Worm (Caenorhabditis elegans) whole organism, L4 larva: ENCODE measurements around the gene Y43F8B.15.
A peak's percentile ranks its signal among the peaks of the same experiment; 100 is the strongest.

Source experiments
- F10B5.3 ChIP-seq: sonication (generic microtip); optimal IDR thresholded peaks from 2 replicates; lab custom pipeline; 2016; ENCODE audit warnings: mild to moderate bottlenecking, missing genetic modification characterization, missing compliant biosample characterization
- F44E2.7 ChIP-seq: fragments of 200-800 bp; sonication (Bioruptor generic); IDR thresholded peaks from 2 replicates; pipeline ENCODE4 v2.1.2; 2022; ENCODE audit warnings: missing genetic modification characterization, missing compliant biosample characterization
- F49E8.2 ChIP-seq: sonication (generic microtip); optimal IDR thresholded peaks from 2 replicates; lab custom pipeline; 2016; ENCODE audit warnings: missing compliant biosample characterization, mild to moderate bottlenecking, missing genetic modification characterization, borderline replicate concordance
- T26A8.4 ChIP-seq: fragments of 200-800 bp; sonication (Bioruptor generic); IDR thresholded peaks from 2 replicates; pipeline ENCODE4 v1.3.6; 2022; ENCODE audit warnings: missing genetic modification characterization, missing compliant biosample characterization
- Y5F2A.4 ChIP-seq: fragments of 200-800 bp; sonication (Bioruptor generic); optimal IDR thresholded peaks from 2 replicates; lab custom pipeline; 2018; ENCODE audit warnings: mild to moderate bottlenecking, missing genetic modification characterization, missing compliant biosample characterization
- ZK546.5 ChIP-seq, 2 experiments: sonication (generic microtip); optimal IDR thresholded peaks; 2 replicates each; lab custom pipeline; 2017; ENCODE audit warnings: missing biosample characterization in 2 of 2, missing genetic modification characterization in 2 of 2
- aha-1 ChIP-seq: fragments of 150-350 bp; peaks from one replicate; lab custom pipeline; 2014; ENCODE audit warnings: missing biosample characterization, missing genetic modification characterization
- ama-1 ChIP-seq: fragments of 150-350 bp; optimal IDR thresholded peaks from 2 replicates; lab custom pipeline; 2014; ENCODE audit warnings: inconsistent platforms, mixed read lengths
- arid-1 ChIP-seq: fragments of 200-800 bp; sonication (Bioruptor generic); conservative IDR thresholded peaks from 2 replicates; pipeline ENCODE4 v1.3.6; 2022; ENCODE audit warnings: missing genetic modification reagents, missing genetic modification characterization, missing compliant biosample characterization
- attf-4 ChIP-seq: sonication (generic microtip); optimal IDR thresholded peaks from 3 replicates; lab custom pipeline; 2017; ENCODE audit warnings: missing biosample characterization, missing genetic modification characterization
- ceh-20 ChIP-seq: fragments of 200-800 bp; sonication (Bioruptor generic); IDR thresholded peaks from 2 replicates; pipeline ENCODE4 v1.3.6; 2022; ENCODE audit warnings: missing genetic modification reagents, missing genetic modification characterization, missing compliant biosample characterization
- ceh-28 ChIP-seq: fragments of 150-350 bp; optimal IDR thresholded peaks from 2 replicates; lab custom pipeline; 2014; ENCODE audit warnings: missing biosample characterization, missing genetic modification reagents, missing genetic modification characterization
- ceh-44 ChIP-seq: fragments of 200-800 bp; sonication (Bioruptor generic); IDR thresholded peaks from 2 replicates; pipeline ENCODE4 v1.3.6; 2022; ENCODE audit warnings: missing genetic modification reagents, missing genetic modification characterization, missing compliant biosample characterization
- ceh-82 ChIP-seq: sonication (generic microtip); optimal IDR thresholded peaks from 2 replicates; lab custom pipeline; 2017; ENCODE audit warnings: missing biosample characterization, missing genetic modification characterization
- ctbp-1 ChIP-seq: fragments of 200-800 bp; sonication (Bioruptor generic); IDR thresholded peaks from 2 replicates; pipeline ENCODE4 v1.3.6; 2022; ENCODE audit warnings: missing genetic modification reagents, missing genetic modification characterization, missing compliant biosample characterization
- daf-19 ChIP-seq: fragments of 200-800 bp; sonication (Bioruptor generic); conservative IDR thresholded peaks from 2 replicates; pipeline ENCODE4 v1.3.6; 2022; ENCODE audit warnings: missing genetic modification characterization, missing compliant biosample characterization
- dmd-6 ChIP-seq: fragments of 200-800 bp; sonication (Bioruptor generic); IDR thresholded peaks from 2 replicates; pipeline ENCODE4 v1.3.6; 2022; ENCODE audit warnings: missing genetic modification reagents, missing genetic modification characterization, missing compliant biosample characterization
- dpl-1 ChIP-seq: fragments of 150-350 bp; optimal IDR thresholded peaks from 2 replicates; lab custom pipeline; 2014; ENCODE audit warnings: missing biosample characterization, missing genetic modification reagents, missing genetic modification characterization
- duxl-1 ChIP-seq: sonication (generic microtip); optimal IDR thresholded peaks from 2 replicates; lab custom pipeline; 2016; ENCODE audit warnings: mild to moderate bottlenecking, missing genetic modification characterization, moderate library complexity, missing compliant biosample characterization; ENCODE audit not compliant: poor library complexity
- egl-43 ChIP-seq: fragments of 200-800 bp; sonication (Bioruptor generic); IDR thresholded peaks from 2 replicates; pipeline ENCODE4 v1.3.6; 2022; ENCODE audit warnings: missing genetic modification reagents, missing genetic modification characterization, missing compliant biosample characterization
- fkh-10 ChIP-seq: fragments of 150-350 bp; optimal IDR thresholded peaks from 2 replicates; lab custom pipeline; 2014; ENCODE audit warnings: missing biosample characterization, missing genetic modification reagents, missing genetic modification characterization
- hif-1 ChIP-seq, 2 experiments: sonication (generic microtip); optimal IDR thresholded peaks; 2 replicates each; lab custom pipeline; 2016 to 2017; ENCODE audit warnings: missing compliant biosample characterization in 2 of 2, missing genetic modification characterization in 2 of 2, missing genetic modification reagents in 2 of 2, missing genotype in 2 of 2, mild to moderate bottlenecking in 1 of 2
- hlh-11 ChIP-seq: fragments of 200-800 bp; sonication (Bioruptor generic); optimal IDR thresholded peaks from 2 replicates; lab custom pipeline; 2018; ENCODE audit warnings: mild to moderate bottlenecking, missing genetic modification characterization, missing compliant biosample characterization
- lim-7 ChIP-seq: fragments of 200-800 bp; sonication (Bioruptor generic); IDR thresholded peaks from 2 replicates; pipeline ENCODE4 v1.3.6; 2022; ENCODE audit warnings: missing genetic modification characterization, missing compliant biosample characterization
- lin-1 ChIP-seq: fragments of 200-800 bp; sonication (Bioruptor generic); IDR thresholded peaks from 2 replicates; pipeline ENCODE4 v1.3.6; 2022; ENCODE audit warnings: missing genetic modification reagents, missing genetic modification characterization, missing compliant biosample characterization
- lin-13 ChIP-seq: fragments of 150-350 bp; optimal IDR thresholded peaks from 2 replicates; lab custom pipeline; 2014; ENCODE audit warnings: missing biosample characterization, missing genetic modification reagents, missing genetic modification characterization
- lin-29 ChIP-seq: fragments of 200-800 bp; sonication (Bioruptor generic); IDR thresholded peaks from 2 replicates; pipeline ENCODE4 v1.3.6; 2022; ENCODE audit warnings: missing genetic modification reagents, missing genetic modification characterization, missing compliant biosample characterization
- lin-38 ChIP-seq: fragments of 200-800 bp; sonication (Bioruptor generic); IDR thresholded peaks from 2 replicates; pipeline ENCODE4 v1.3.6; 2022; ENCODE audit warnings: missing genetic modification reagents, missing genetic modification characterization, missing compliant biosample characterization
- madf-9 ChIP-seq: fragments of 200-800 bp; sonication (Bioruptor generic); conservative IDR thresholded peaks from 2 replicates; pipeline ENCODE4 v1.3.6; 2022; ENCODE audit warnings: missing genetic modification reagents, missing genetic modification characterization, missing compliant biosample characterization
- mdl-1 ChIP-seq, 2 experiments: fragments of 150-350 bp in 1 of 2; sonication (generic microtip) in 1 of 2; optimal IDR thresholded peaks; 2 replicates each; lab custom pipeline; 2014 to 2017; ENCODE audit warnings: missing biosample characterization in 2 of 2, missing genetic modification characterization in 2 of 2
- mes-2 ChIP-seq: sonication (generic microtip); optimal IDR thresholded peaks from 2 replicates; lab custom pipeline; 2016; ENCODE audit warnings: missing genotype, mild to moderate bottlenecking, missing genetic modification characterization, missing compliant biosample characterization; ENCODE audit not compliant: poor library complexity, severe bottlenecking
- nhr-237 ChIP-seq: sonication (generic microtip); optimal IDR thresholded peaks from 2 replicates; lab custom pipeline; 2017; ENCODE audit warnings: missing biosample characterization, missing genetic modification characterization
- nhr-25 ChIP-seq: sonication (generic microtip); optimal IDR thresholded peaks from 2 replicates; lab custom pipeline; 2017; ENCODE audit warnings: missing genetic modification characterization, mild to moderate bottlenecking, missing compliant biosample characterization, antibody characterized with exemption, moderate library complexity, borderline replicate concordance; ENCODE audit not compliant: insufficient read depth
- nhr-28 ChIP-seq: fragments of 150-350 bp; optimal IDR thresholded peaks from 2 replicates; lab custom pipeline; 2014; ENCODE audit warnings: missing biosample characterization, missing genetic modification characterization
- nhr-48 ChIP-seq: sonication (generic microtip); optimal IDR thresholded peaks from 2 replicates; lab custom pipeline; 2016; ENCODE audit warnings: mild to moderate bottlenecking, missing genetic modification characterization, missing compliant biosample characterization
- nhr-6 ChIP-seq: fragments of 150-350 bp; optimal IDR thresholded peaks from 2 replicates; lab custom pipeline; 2014; ENCODE audit warnings: missing biosample characterization, missing genetic modification characterization
- php-3 ChIP-seq: fragments of 200-800 bp; sonication (Bioruptor generic); IDR thresholded peaks from 2 replicates; pipeline ENCODE4 v1.3.6; 2022; ENCODE audit warnings: missing genetic modification reagents, missing genetic modification characterization, missing compliant biosample characterization
- spr-1 ChIP-seq: sonication (generic microtip); optimal IDR thresholded peaks from 2 replicates; lab custom pipeline; 2016; ENCODE audit warnings: mild to moderate bottlenecking, missing genetic modification characterization, missing compliant biosample characterization
- spr-3 ChIP-seq: fragments of 200-800 bp; sonication (Bioruptor generic); optimal IDR thresholded peaks from 2 replicates; lab custom pipeline; 2018; ENCODE audit warnings: mild to moderate bottlenecking, missing genetic modification characterization, missing compliant biosample characterization
- vab-7 ChIP-seq: fragments of 200-800 bp; sonication (Bioruptor generic); IDR thresholded peaks from 2 replicates; pipeline ENCODE4 v1.3.6; 2022; ENCODE audit warnings: missing genetic modification reagents, missing genetic modification characterization, missing compliant biosample characterization
- zag-1 ChIP-seq: fragments of 150-350 bp; optimal IDR thresholded peaks from 2 replicates; lab custom pipeline; 2014; ENCODE audit warnings: missing biosample characterization, missing genetic modification characterization
- zfp-3 ChIP-seq: fragments of 200-800 bp; sonication (Bioruptor generic); conservative IDR thresholded peaks from 2 replicates; pipeline ENCODE4 v1.3.6; 2022; ENCODE audit warnings: missing genetic modification reagents, missing genetic modification characterization, missing compliant biosample characterization
- zip-2 ChIP-seq: fragments of 150-350 bp; optimal IDR thresholded peaks from 2 replicates; lab custom pipeline; 2014; ENCODE audit warnings: missing biosample characterization, missing genetic modification characterization

Gene Y43F8B.15

DNA sequence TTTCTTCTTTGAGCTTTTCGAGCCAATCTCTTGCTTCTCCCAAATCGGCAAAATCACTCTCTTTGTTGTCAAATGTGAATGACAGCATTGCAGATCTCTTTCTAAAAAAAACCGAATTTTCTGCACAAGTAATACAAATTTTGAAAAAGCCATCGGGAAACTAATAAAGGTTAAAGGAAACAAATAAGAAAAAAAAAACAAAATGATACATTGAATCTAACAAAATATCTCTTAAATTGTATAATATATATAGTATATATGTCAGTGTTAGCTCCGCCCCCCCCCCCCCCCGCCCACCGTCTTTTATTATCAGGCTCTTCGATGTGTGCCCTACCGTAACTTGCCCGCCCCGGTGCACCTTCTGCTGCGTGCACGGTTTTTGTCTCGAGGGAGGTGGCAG, 28.9 kb downstream of the Y43F8B.15 start, which contains the start of gene C25F9.11:
Gene C25F9.11, minus strand, starts transcription at position 101 of the 400 bp plus-strand sequence.
- TF ChIP-seq T26A8.4 (GFP tag; lab: Robert Waterston, UW) (no peak), arid-1 (GFP tag; lab: Robert Waterston, UW) (no peak), Y5F2A.4 (GFP tag; lab: Kevin White, UChicago) (no peak), hlh-11 (no peak), hif-1 (tag; optimal IDR thresholded peaks at IDR 0.05; lab: Kevin White, UChicago) (no peak), attf-4 (no peak), nhr-6 (tag; lab: Kevin White, UChicago) (no peak), F44E2.7 (GFP tag; lab: Robert Waterston, UW) (no peak), fkh-10 (GFP tag; lab: Kevin White, UChicago) (no peak), madf-9 (GFP tag; lab: Robert Waterston, UW) (no peak), vab-7 (GFP tag; lab: Robert Waterston, UW) (no peak), ctbp-1 (GFP tag; lab: Robert Waterston, UW) (no peak), ama-1 (lab: Kevin White, UChicago) (no peak), dpl-1 (no peak), ceh-28 (tag; lab: Kevin White, UChicago) (no peak), daf-19 (GFP tag; lab: Robert Waterston, UW) (no peak), ceh-20 (GFP tag; lab: Robert Waterston, UW) (no peak), nhr-48 (tag; lab: Kevin White, UChicago) (no peak), lin-38 (GFP tag; lab: Robert Waterston, UW) (no peak)

DNA sequence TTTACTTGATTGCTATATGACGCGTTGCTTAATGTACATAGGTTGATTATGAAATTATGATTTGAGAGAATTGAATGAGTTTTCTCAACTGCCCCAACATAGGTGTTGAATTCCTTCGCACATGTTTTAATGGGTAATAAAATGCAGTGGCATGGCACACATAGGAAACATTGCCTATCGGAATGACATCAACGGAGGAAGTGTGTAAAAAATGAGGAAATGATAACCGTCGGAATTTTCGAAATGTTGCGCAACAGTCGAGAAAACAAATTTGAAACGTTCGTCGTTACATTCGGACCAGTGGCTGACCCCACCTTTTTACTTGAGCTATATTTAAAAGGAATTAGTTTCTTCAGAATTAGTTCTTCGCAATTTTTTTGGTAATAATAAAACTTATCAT, 29.9 kb downstream of the Y43F8B.15 start:
- TF ChIP-seq dmd-6 (GFP tag; lab: Robert Waterston, UW): no peak; the same call in 1 of the 2 replicates
- TF ChIP-seq ceh-82: no peak
- TF ChIP-seq spr-1 (tag; lab: Kevin White, UChicago): no peak
- TF ChIP-seq ZK546.5 (tag; optimal IDR thresholded peaks at IDR 0.05; lab: Kevin White, UChicago): no peak
- no peak for TF ChIP-seq nhr-237 (tag; lab: Kevin White, UChicago)
- peak; percentile 76 for TF ChIP-seq aha-1
- peak; percentile 27 for TF ChIP-seq nhr-28
- TF ChIP-seq php-3 (GFP tag; lab: Robert Waterston, UW): peak; percentile 86
- TF ChIP-seq duxl-1 (tag; lab: Kevin White, UChicago): no peak
- TF ChIP-seq zip-2 (tag; lab: Kevin White, UChicago): peak; percentile 46
- no peak for TF ChIP-seq hlh-11
- no peak for TF ChIP-seq spr-3 (GFP tag; lab: Kevin White, UChicago)
- TF ChIP-seq ceh-44 (GFP tag; lab: Robert Waterston, UW): no peak
- no peak for TF ChIP-seq ceh-28 (tag; lab: Kevin White, UChicago)

DNA sequence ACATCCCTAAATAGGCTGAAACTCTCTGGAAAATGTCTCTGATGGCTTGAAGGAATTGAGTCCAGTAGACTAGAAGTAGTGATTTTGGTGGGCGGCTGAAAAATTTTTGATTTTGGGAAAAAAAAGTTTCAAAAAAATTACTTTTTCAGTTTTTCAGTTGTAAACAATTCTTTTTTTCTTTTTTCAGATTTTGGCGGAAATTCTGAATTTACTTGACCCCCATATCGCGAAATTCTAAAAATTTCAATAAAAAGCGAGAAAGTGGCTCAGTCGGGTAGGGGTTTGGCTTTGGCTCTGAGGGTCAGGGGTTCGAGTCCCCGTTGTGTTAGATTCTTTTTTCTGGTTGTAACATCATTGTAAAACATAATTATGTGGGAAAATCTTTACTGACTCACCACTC, 30.9 kb downstream of the Y43F8B.15 start, which contains the start of gene srw-85:
Gene srw-85, minus strand, starts transcription at position 101 of the 400 bp plus-strand sequence.
- TF ChIP-seq lin-29 (GFP tag; lab: Robert Waterston, UW) (no peak), zfp-3 (GFP tag; lab: Robert Waterston, UW) (no peak), lim-7 (GFP tag; lab: Robert Waterston, UW) (no peak), dmd-6 (GFP tag; lab: Robert Waterston, UW) (no peak), egl-43 (no peak), lin-1 (GFP tag; lab: Robert Waterston, UW) (no peak), fkh-10 (GFP tag; lab: Kevin White, UChicago) (no peak), lin-13 (no peak), nhr-6 (tag; lab: Kevin White, UChicago) (no peak), F49E8.2 (tag; lab: Kevin White, UChicago) (no peak), nhr-237 (tag; lab: Kevin White, UChicago) (no peak), zag-1 (no peak), mdl-1 (tag; optimal IDR thresholded peaks at IDR 0.05; lab: Kevin White, UChicago) (no peak), mes-2 (tag; lab: Kevin White, UChicago) (no peak), nhr-25 (tag; lab: Kevin White, UChicago) (no peak), F10B5.3 (no peak)
